Worm (Caenorhabditis elegans) whole organism, L2 larva: Measurements from ENCODE around the gene F32D8.1.

ENCODE experiments used
- C34F6.9 ChIP-seq: fragments of 150-350 bp; optimal IDR thresholded peaks from 2 replicates; lab custom pipeline; 2014; ENCODE audit warnings: missing biosample characterization, missing genetic modification characterization
- F13H6.1 ChIP-seq: sonication (generic microtip); optimal IDR thresholded peaks from 2 replicates; lab custom pipeline; 2016; ENCODE audit warnings: missing genetic modification characterization, missing compliant biosample characterization
- R02D3.7 ChIP-seq: fragments of 150-350 bp; optimal IDR thresholded peaks from 2 replicates; lab custom pipeline; 2014; ENCODE audit warnings: missing biosample characterization, missing genetic modification characterization
- Y55F3AM.14 ChIP-seq: fragments of 200-800 bp; sonication (Bioruptor generic); optimal IDR thresholded peaks from 2 replicates; lab custom pipeline; 2018; ENCODE audit warnings: mild to moderate bottlenecking, missing genetic modification characterization, missing compliant biosample characterization
- ZK546.5 ChIP-seq: sonication (generic microtip); optimal IDR thresholded peaks from 2 replicates; lab custom pipeline; 2017; ENCODE audit warnings: missing biosample characterization, missing genetic modification characterization
- alr-1 ChIP-seq: fragments of 150-350 bp; optimal IDR thresholded peaks from 2 replicates; lab custom pipeline; 2014; ENCODE audit warnings: missing biosample characterization, missing genetic modification characterization
- aly-2 ChIP-seq: fragments of 150-350 bp; optimal IDR thresholded peaks from 2 replicates; lab custom pipeline; 2014; ENCODE audit warnings: missing biosample characterization, missing genetic modification characterization
- ama-1 ChIP-seq: fragments of 150-350 bp; optimal IDR thresholded peaks from 2 replicates; lab custom pipeline; 2018; ENCODE audit warnings: inconsistent platforms
- ceh-16 ChIP-seq: fragments of 150-350 bp; optimal IDR thresholded peaks from 2 replicates; lab custom pipeline; 2014; ENCODE audit warnings: missing biosample characterization, missing genetic modification characterization
- ceh-82 ChIP-seq: fragments of 150-350 bp; optimal IDR thresholded peaks from 2 replicates; lab custom pipeline; 2014; ENCODE audit warnings: missing biosample characterization, missing genetic modification characterization
- crh-2 ChIP-seq: sonication (generic microtip); optimal IDR thresholded peaks from 2 replicates; lab custom pipeline; 2017; ENCODE audit warnings: missing biosample characterization, missing genetic modification characterization
- dmd-4 ChIP-seq: sonication (generic microtip); optimal IDR thresholded peaks from 2 replicates; lab custom pipeline; 2017; ENCODE audit warnings: missing biosample characterization, missing genetic modification characterization
- egl-27 ChIP-seq: sonication (generic microtip); optimal IDR thresholded peaks from 3 replicates; lab custom pipeline; 2017; ENCODE audit warnings: missing biosample characterization, missing genetic modification reagents, missing genetic modification characterization
- elt-1 ChIP-seq: fragments of 150-350 bp; optimal IDR thresholded peaks from 2 replicates; lab custom pipeline; 2014; ENCODE audit warnings: missing biosample characterization, missing genetic modification characterization
- elt-3 ChIP-seq: sonication (generic microtip); optimal IDR thresholded peaks from 2 replicates; lab custom pipeline; 2017; ENCODE audit warnings: missing biosample characterization, missing genetic modification characterization
- fos-1 ChIP-seq: fragments of 150-350 bp; optimal IDR thresholded peaks from 2 replicates; lab custom pipeline; 2014; ENCODE audit warnings: missing biosample characterization, missing genetic modification characterization
- gmeb-1 ChIP-seq: fragments of 150-350 bp; optimal IDR thresholded peaks from 2 replicates; lab custom pipeline; 2014; ENCODE audit warnings: missing biosample characterization, missing genetic modification characterization
- lin-13 ChIP-seq: fragments of 150-350 bp; optimal IDR thresholded peaks from 2 replicates; lab custom pipeline; 2014; ENCODE audit warnings: missing biosample characterization, missing genetic modification reagents, missing genetic modification characterization
- lin-39 ChIP-seq: fragments of 150-350 bp; optimal IDR thresholded peaks from 2 replicates; lab custom pipeline; 2014; ENCODE audit warnings: missing biosample characterization, missing genetic modification reagents, missing genetic modification characterization
- lsy-2 ChIP-seq, 2 experiments: fragments of 150-350 bp in 1 of 2; sonication (generic microtip) in 1 of 2; optimal IDR thresholded peaks; 2 replicates each; lab custom pipeline; 2014 to 2017; ENCODE audit warnings: missing biosample characterization in 2 of 2, missing genetic modification characterization in 2 of 2
- mab-5 ChIP-seq: fragments of 150-350 bp; optimal IDR thresholded peaks from 2 replicates; lab custom pipeline; 2014; ENCODE audit warnings: missing biosample characterization, missing genetic modification characterization
- mbf-1 ChIP-seq: sonication (generic microtip); optimal IDR thresholded peaks from 2 replicates; lab custom pipeline; 2017; ENCODE audit warnings: missing biosample characterization, missing genetic modification characterization
- mdl-1 ChIP-seq, 2 experiments: fragments of 150-350 bp in 1 of 2; sonication (generic microtip) in 1 of 2; optimal IDR thresholded peaks; 2 replicates each; lab custom pipeline; 2017; ENCODE audit warnings: missing biosample characterization in 2 of 2, missing genetic modification characterization in 2 of 2
- nhr-11 ChIP-seq: fragments of 150-350 bp; optimal IDR thresholded peaks from 2 replicates; lab custom pipeline; 2014; ENCODE audit warnings: missing biosample characterization, missing genetic modification characterization
- nhr-12 ChIP-seq: fragments of 150-350 bp; optimal IDR thresholded peaks from 2 replicates; lab custom pipeline; 2014; ENCODE audit warnings: missing biosample characterization, missing genetic modification characterization
- nhr-129 ChIP-seq: fragments of 150-350 bp; optimal IDR thresholded peaks from 2 replicates; lab custom pipeline; 2014; ENCODE audit warnings: missing biosample characterization, missing genetic modification characterization
- nhr-21 ChIP-seq: fragments of 150-350 bp; optimal IDR thresholded peaks from 2 replicates; lab custom pipeline; 2014; ENCODE audit warnings: missing biosample characterization, missing genetic modification characterization
- nhr-23 ChIP-seq: fragments of 150-350 bp; optimal IDR thresholded peaks from 2 replicates; lab custom pipeline; 2014; ENCODE audit warnings: missing biosample characterization, missing genetic modification reagents, missing genetic modification characterization
- nhr-25 ChIP-seq: fragments of 150-350 bp; sonication (generic microtip); optimal IDR thresholded peaks from 3 replicates; lab custom pipeline; 2014; ENCODE audit warnings: missing biosample characterization, missing genetic modification characterization
- nhr-6 ChIP-seq: fragments of 150-350 bp; optimal IDR thresholded peaks from 2 replicates; lab custom pipeline; 2014; ENCODE audit warnings: missing biosample characterization, missing genetic modification characterization
- peb-1 ChIP-seq: fragments of 150-350 bp; optimal IDR thresholded peaks from 2 replicates; lab custom pipeline; 2014; ENCODE audit warnings: missing biosample characterization, missing genetic modification characterization
- sem-4 ChIP-seq: fragments of 150-350 bp; optimal IDR thresholded peaks from 2 replicates; lab custom pipeline; 2014; ENCODE audit warnings: missing biosample characterization, missing genetic modification reagents, missing genetic modification characterization
- skn-1 ChIP-seq: sonication (generic microtip); optimal IDR thresholded peaks from 2 replicates; lab custom pipeline; 2017; ENCODE audit warnings: missing biosample characterization, missing genetic modification characterization
- sma-3 ChIP-seq: sonication (generic microtip); optimal IDR thresholded peaks from 2 replicates; lab custom pipeline; 2016; ENCODE audit warnings: missing genetic modification reagents, missing genetic modification characterization, missing compliant biosample characterization
- sma-9 ChIP-seq, 2 experiments: fragments of 150-350 bp in 1 of 2; sonication (generic microtip) in 1 of 2; optimal IDR thresholded peaks; 2 replicates each; lab custom pipeline; 2014 to 2016; ENCODE audit warnings: missing genetic modification characterization in 2 of 2, mild to moderate bottlenecking in 1 of 2, missing biosample characterization in 1 of 2, missing compliant biosample characterization in 1 of 2, missing genetic modification reagents in 1 of 2, moderate library complexity in 1 of 2
- snpc-4 ChIP-seq: fragments of 150-350 bp; optimal IDR thresholded peaks from 2 replicates; lab custom pipeline; 2014; ENCODE audit warnings: missing biosample characterization, missing genetic modification characterization
- unc-39 ChIP-seq: fragments of 150-350 bp; optimal IDR thresholded peaks from 2 replicates; lab custom pipeline; 2014; ENCODE audit warnings: missing biosample characterization, missing genetic modification characterization
- unc-55 ChIP-seq: fragments of 150-350 bp; sonication (generic microtip); optimal IDR thresholded peaks from 3 replicates; lab custom pipeline; 2014; ENCODE audit warnings: missing biosample characterization, missing genetic modification reagents, missing genetic modification characterization
- unc-62 ChIP-seq: fragments of 150-350 bp; optimal IDR thresholded peaks from 2 replicates; lab custom pipeline; 2014; ENCODE audit warnings: missing biosample characterization, missing genetic modification reagents, missing genetic modification characterization
- zag-1 ChIP-seq: fragments of 150-350 bp; optimal IDR thresholded peaks from 2 replicates; lab custom pipeline; 2014; ENCODE audit warnings: missing biosample characterization, missing genetic modification characterization
- ztf-1 ChIP-seq: fragments of 200-800 bp; sonication (Bioruptor generic); conservative IDR thresholded peaks from 2 replicates; pipeline ENCODE4 v1.3.6; 2022; ENCODE audit warnings: missing genetic modification characterization, missing compliant biosample characterization
- ztf-11 ChIP-seq: sonication (generic microtip); optimal IDR thresholded peaks from 2 replicates; lab custom pipeline; 2017; ENCODE audit warnings: missing biosample characterization, missing genetic modification characterization
- ztf-4 ChIP-seq: fragments of 150-350 bp; optimal IDR thresholded peaks from 2 replicates; lab custom pipeline; 2014; ENCODE audit warnings: missing biosample characterization, missing genetic modification characterization

Gene F32D8.1

DNA sequence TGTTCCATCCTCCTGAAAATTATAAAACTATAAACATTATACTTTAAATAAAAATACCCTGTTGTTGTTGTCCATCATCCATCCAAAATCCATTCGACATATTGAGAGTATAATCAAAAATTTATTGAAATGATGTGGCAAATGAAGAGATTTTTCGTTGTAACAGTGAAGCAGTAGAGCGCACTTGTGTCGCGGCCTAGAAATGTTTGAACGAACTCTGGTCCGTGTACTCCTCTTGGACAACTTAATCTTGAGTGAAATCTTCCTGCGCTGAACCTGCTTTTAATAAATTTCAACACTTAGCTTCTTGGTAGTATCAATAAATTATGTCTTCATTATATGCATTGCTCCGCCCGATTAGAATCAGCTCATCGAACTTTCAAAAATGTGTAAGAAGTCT lies 14.0 kb downstream of the F32D8.1 start, which contains the start of the genes F32D8.14 and F32D8.5 (continued):
- peak; percentile 2 for TF ChIP-seq egl-27 (tag; lab: Kevin White, UChicago)
- TF ChIP-seq ZK546.5 (tag; lab: Kevin White, UChicago) = peak; percentile 73
- no peak for TF ChIP-seq unc-62 (GFP tag; lab: Kevin White, UChicago)
- TF ChIP-seq crh-2 (tag; lab: Kevin White, UChicago) = peak; percentile 94
- no peak for TF ChIP-seq ztf-11 (tag; lab: Kevin White, UChicago)
- TF ChIP-seq aly-2 (tag; lab: Kevin White, UChicago) = no peak
- peak; percentile 81 for TF ChIP-seq nhr-129 (tag; lab: Kevin White, UChicago)
- no peak for TF ChIP-seq mdl-1 (tag; optimal IDR thresholded peaks at IDR 0.05; lab: Kevin White, UChicago)
- TF ChIP-seq Y55F3AM.14 (GFP tag; lab: Kevin White, UChicago) = no peak
- TF ChIP-seq lin-39 (tag; lab: Kevin White, UChicago) = no peak
- peak; percentile 29 for TF ChIP-seq ceh-82 (tag; lab: Kevin White, UChicago)
- TF ChIP-seq ztf-1 (GFP tag; lab: Robert Waterston, UW) = no peak
- TF ChIP-seq lsy-2 (tag; optimal IDR thresholded peaks at IDR 0.05; lab: Kevin White, UChicago) = peak; percentile 56 to 89
- TF ChIP-seq nhr-23 (tag; lab: Kevin White, UChicago) = no peak
- no peak for TF ChIP-seq ama-1 (lab: Kevin White, UChicago)
- no peak for TF ChIP-seq nhr-12 (tag; lab: Kevin White, UChicago)

DNA sequence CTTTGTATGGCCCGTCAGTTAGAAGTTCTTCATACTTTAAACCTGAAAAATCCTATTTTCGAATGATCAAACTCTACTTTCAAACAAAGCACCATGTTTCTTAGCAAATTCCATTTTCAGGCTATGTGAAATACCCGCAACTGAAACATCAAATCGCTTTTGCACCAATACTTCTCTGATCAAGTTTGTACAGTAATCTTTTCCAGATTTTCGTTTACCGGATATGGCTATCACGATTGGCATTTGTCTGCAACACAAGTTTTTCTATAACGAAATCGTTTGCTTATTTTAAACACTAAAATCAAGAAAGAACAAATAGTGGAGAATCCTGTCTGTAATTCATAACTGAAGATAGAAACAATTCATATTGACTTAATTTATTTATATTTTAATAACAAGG lies 15.7 kb downstream of the F32D8.1 start, which contains the start of gene F32D8.13:
F32D8.13 (minus strand) TSS at position 249 of the 400 bp plus-strand sequence.
- TF ChIP-seq gmeb-1 (peak; percentile 0), nhr-25 (peak; percentile 17), ama-1 (lab: Kevin White, UChicago) (peak; percentile 56), ZK546.5 (tag; lab: Kevin White, UChicago) (peak; percentile 10), unc-39 (tag; lab: Kevin White, UChicago) (no peak), lsy-2 (tag; optimal IDR thresholded peaks at IDR 0.05; lab: Kevin White, UChicago) (peak in 1 of 2 experiments; percentile 0), dmd-4 (no peak)

DNA sequence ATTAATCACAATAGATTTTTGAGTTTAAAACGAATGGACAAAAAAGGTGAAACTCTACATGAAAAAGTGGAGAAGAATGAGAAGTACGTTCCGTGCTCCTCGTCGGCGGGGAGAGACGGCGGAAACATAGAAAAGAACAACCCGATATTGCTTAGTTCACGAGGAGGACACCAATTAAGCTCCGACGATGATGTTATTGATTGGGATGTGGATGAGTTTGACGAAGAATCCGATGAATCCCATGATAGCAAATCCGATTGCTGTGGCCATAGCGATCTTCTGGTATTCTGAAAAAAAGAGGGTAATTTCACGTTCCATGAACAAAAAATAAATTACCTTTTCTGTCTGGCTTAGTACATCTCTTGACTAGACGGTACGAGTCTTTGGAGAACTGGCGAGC lies 16.1 kb downstream of the F32D8.1 start:
- TF ChIP-seq zag-1 (tag; lab: Kevin White, UChicago) = no peak
- no peak for TF ChIP-seq nhr-6
- no peak for TF ChIP-seq nhr-21 (tag; lab: Kevin White, UChicago)
- no peak for TF ChIP-seq ceh-82 (tag; lab: Kevin White, UChicago)
- TF ChIP-seq snpc-4 (tag; lab: Kevin White, UChicago) = no peak
- TF ChIP-seq R02D3.7 = no peak

DNA sequence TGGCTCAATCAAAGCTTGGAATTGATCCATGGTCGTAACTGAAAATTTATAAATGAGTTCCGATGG lies 16.3 kb downstream of the F32D8.1 start, which contains the start of gene sec-61.G:
sec-61.G (minus strand) TSS at position 38 of the 66 bp plus-strand sequence.
- TF ChIP-seq lin-13 (GFP tag; lab: Kevin White, UChicago) (no peak), ztf-1 (GFP tag; lab: Robert Waterston, UW) (no peak), nhr-12 (tag; lab: Kevin White, UChicago) (no peak), unc-62 (GFP tag; lab: Kevin White, UChicago) (no peak), fos-1 (tag; lab: Kevin White, UChicago) (no peak), lsy-2 (tag; optimal IDR thresholded peaks at IDR 0.05; lab: Kevin White, UChicago) (no peak), nhr-21 (tag; lab: Kevin White, UChicago) (no peak), R02D3.7 (no peak), ceh-16 (no peak), dmd-4 (no peak), aly-2 (tag; lab: Kevin White, UChicago) (no peak), elt-1 (tag; lab: Kevin White, UChicago) (no peak), peb-1 (tag; lab: Kevin White, UChicago) (no peak)
- TF ChIP-seq, all 48 proteins: peak for 0

DNA sequence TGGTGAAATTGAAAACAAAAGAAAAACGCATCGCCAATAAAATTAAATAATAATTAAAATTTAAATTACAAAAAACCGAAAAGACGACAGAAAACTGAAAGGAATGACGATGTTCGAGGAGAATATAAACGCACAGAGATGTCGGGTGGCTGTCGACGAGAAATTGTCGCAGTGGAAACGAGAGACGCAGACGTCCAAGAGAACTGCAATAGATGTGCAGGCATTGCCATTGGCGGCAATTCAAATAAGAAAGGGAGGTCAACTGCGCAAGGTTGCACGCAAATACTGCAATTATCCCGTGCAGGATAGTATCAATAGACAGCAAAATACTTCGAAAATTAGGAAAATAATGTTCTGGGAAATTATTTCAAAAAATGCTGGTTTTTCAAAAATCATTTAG lies 16.5 kb downstream of the F32D8.1 start:
- TF ChIP-seq sma-3 (GFP tag; lab: Kevin White, UChicago) = peak; percentile 99
- TF ChIP-seq sem-4 = peak; percentile 98
- TF ChIP-seq nhr-23 (tag; lab: Kevin White, UChicago) = no peak
- TF ChIP-seq C34F6.9 (tag; lab: Kevin White, UChicago) = peak; percentile 100
- peak; percentile 99 for TF ChIP-seq nhr-25
- peak; percentile 40 for TF ChIP-seq peb-1 (tag; lab: Kevin White, UChicago)
- TF ChIP-seq nhr-11 (tag; lab: Kevin White, UChicago) = peak; percentile 79
- TF ChIP-seq elt-1 (tag; lab: Kevin White, UChicago) = no peak
- peak; percentile 71 for TF ChIP-seq R02D3.7
- peak; percentile 100 for TF ChIP-seq unc-55 (GFP tag; lab: Kevin White, UChicago)
- peak; percentile 98 for TF ChIP-seq F13H6.1 (tag; lab: Kevin White, UChicago)
- TF ChIP-seq sma-9 (GFP tag; optimal IDR thresholded peaks at IDR 0.05; lab: Kevin White, UChicago) = peak; percentile 100
- TF ChIP-seq sma-9 (tag; optimal IDR thresholded peaks at IDR 0.05; lab: Kevin White, UChicago) = no peak
- peak; percentile 58 for TF ChIP-seq dmd-4
- no peak for TF ChIP-seq alr-1
- peak; percentile 97 for TF ChIP-seq nhr-6
- no peak for TF ChIP-seq elt-3
- peak; percentile 97 for TF ChIP-seq ztf-4 (tag; lab: Kevin White, UChicago)
- peak; percentile 71 for TF ChIP-seq ztf-11 (tag; lab: Kevin White, UChicago)
- peak; percentile 99 for TF ChIP-seq crh-2 (tag; lab: Kevin White, UChicago)
- no peak for TF ChIP-seq unc-39 (tag; lab: Kevin White, UChicago)
- peak; percentile 97 for TF ChIP-seq mab-5
- peak; percentile 100 for TF ChIP-seq ZK546.5 (tag; lab: Kevin White, UChicago)
- TF ChIP-seq lsy-2 (tag; optimal IDR thresholded peaks at IDR 0.05; lab: Kevin White, UChicago) = peak; percentile 95 to 98
- TF ChIP-seq aly-2 (tag; lab: Kevin White, UChicago) = peak; percentile 19
- TF ChIP-seq lin-39 (tag; lab: Kevin White, UChicago) = peak; percentile 53
- TF ChIP-seq lin-13 (GFP tag; lab: Kevin White, UChicago) = peak; percentile 98
- TF ChIP-seq skn-1 (tag; lab: Kevin White, UChicago) = peak; percentile 80
- no peak for TF ChIP-seq mbf-1
- TF ChIP-seq unc-62 (GFP tag; lab: Kevin White, UChicago) = peak; percentile 95
- TF ChIP-seq mdl-1 (tag; optimal IDR thresholded peaks at IDR 0.05; lab: Kevin White, UChicago) = peak; percentile 74 to 90
